Worm (Caenorhabditis elegans): ENCODE results near the gene C35D10.17.

ce11 chrIII:4849739-4850138 is 17.1 kb upstream of the C35D10.17 start, which contains the start of gene nonu-1:
- no peak for TF ChIP-seq mdt-29 (GFP tag; IDR thresholded peaks at IDR 0.05)
- no peak for TF ChIP-seq egl-27 (tag; optimal IDR thresholded peaks at IDR 0.05)
- TF ChIP-seq ama-1 (optimal IDR thresholded peaks at IDR 0.05) = no peak
- TF ChIP-seq F26F4.8 (GFP tag; conservative IDR thresholded peaks at IDR 0.05) = no peak
- no peak for TF ChIP-seq zag-1 (tag; optimal IDR thresholded peaks at IDR 0.05)
- TF ChIP-seq skn-1 (tag; optimal IDR thresholded peaks at IDR 0.05) = no peak
- no peak for TF ChIP-seq daf-19 (GFP tag; conservative IDR thresholded peaks at IDR 0.05)
- no peak for TF ChIP-seq fos-1 (tag; optimal IDR thresholded peaks at IDR 0.05)
- no peak for TF ChIP-seq snpc-4 (tag; optimal IDR thresholded peaks at IDR 0.05)
- no peak for TF ChIP-seq lin-38 (GFP tag; IDR thresholded peaks at IDR 0.05)
- no peak for TF ChIP-seq Y48G9A.11 (GFP tag; IDR thresholded peaks at IDR 0.05)
- no peak for TF ChIP-seq tag-97 (GFP tag; IDR thresholded peaks at IDR 0.05)

Data from whole organism, L4 larva.